Worm (Caenorhabditis elegans) whole organism, L3 larva: ENCODE data around the gene Y110A2AL.2.
A peak's percentile ranks its signal among the peaks of the same experiment; 100 is the strongest.

Experiments
- ama-1 ChIP-seq: fragments of 150-350 bp; optimal IDR thresholded peaks from 2 replicates; lab custom pipeline; 2018
- ceh-9 ChIP-seq: sonication (generic microtip); optimal IDR thresholded peaks from 2 replicates; lab custom pipeline; 2018; ENCODE audit warnings: missing biosample characterization, missing genetic modification characterization
- elt-3 ChIP-seq, 3 experiments: fragments of 150-350 bp in 1 of 3; sonication (generic microtip) in 2 of 3; optimal IDR thresholded peaks; 2 replicates in 2 of 3; 4 replicates in 1 of 3; lab custom pipeline; 2014 to 2017; ENCODE audit warnings: missing biosample characterization in 3 of 3, missing genetic modification characterization in 3 of 3
- fkh-2 ChIP-seq: fragments of 150-350 bp; optimal IDR thresholded peaks from 2 replicates; lab custom pipeline; 2014; ENCODE audit warnings: missing biosample characterization, missing genetic modification reagents, missing genetic modification characterization
- fos-1 ChIP-seq: fragments of 150-350 bp; optimal IDR thresholded peaks from 2 replicates; lab custom pipeline; 2014; ENCODE audit warnings: missing biosample characterization, missing genetic modification characterization
- nhr-11 ChIP-seq: fragments of 150-350 bp; optimal IDR thresholded peaks from 2 replicates; lab custom pipeline; 2014; ENCODE audit warnings: missing biosample characterization, missing genetic modification characterization
- nhr-43 ChIP-seq: sonication (generic microtip); optimal IDR thresholded peaks from 2 replicates; lab custom pipeline; 2016; ENCODE audit warnings: mild to moderate bottlenecking, missing genetic modification characterization, missing compliant biosample characterization; ENCODE audit not compliant: poor library complexity, severe bottlenecking
- pqm-1 ChIP-seq: fragments of 150-350 bp; optimal IDR thresholded peaks from 2 replicates; lab custom pipeline; 2017; ENCODE audit warnings: missing biosample characterization, missing genetic modification characterization, inconsistent platforms

ce11 chrII:2832098-2832497 lies 35.7 kb upstream of the Y110A2AL.2 start:
- TF ChIP-seq fos-1 (tag; lab: Kevin White, UChicago) (no peak), ceh-9 (tag; lab: Kevin White, UChicago) (no peak), pqm-1 (tag; lab: Kevin White, UChicago) (peak; percentile 22), ama-1 (lab: Kevin White, UChicago) (no peak), fkh-2 (tag; lab: Kevin White, UChicago) (no peak), nhr-43 (tag; lab: Kevin White, UChicago) (no peak), nhr-11 (tag; lab: Kevin White, UChicago) (no peak), elt-3 (tag; optimal IDR thresholded peaks at IDR 0.05; lab: Kevin White, UChicago) (no peak)
